Fruit fly (Drosophila melanogaster) Kc167 (cell line): ENCODE measurements around the gene RpS29.

Experiments
- Myc ChIP-seq: fragments of >200 bp; optimal IDR thresholded peaks from 2 replicates; lab custom pipeline; 2017; ENCODE audit warnings: missing external identifiers
- Sin3A ChIP-seq: fragments of >200 bp; optimal IDR thresholded peaks from 2 replicates; lab custom pipeline; 2018; ENCODE audit warnings: missing external identifiers
- h ChIP-seq: fragments of >200 bp; optimal IDR thresholded peaks from 3 replicates; lab custom pipeline; 2018; ENCODE audit warnings: missing external identifiers
- insv ChIP-seq: fragments of >200 bp; optimal IDR thresholded peaks from 3 replicates; lab custom pipeline; 2018; ENCODE audit warnings: missing external identifiers
- psq ChIP-seq: fragments of >200 bp; optimal IDR thresholded peaks from 2 replicates; lab custom pipeline; 2017; ENCODE audit warnings: missing external identifiers
- ttk ChIP-seq: sonication (Bioruptor generic); optimal IDR thresholded peaks from 2 replicates; lab custom pipeline; 2017; ENCODE audit warnings: missing external identifiers

- TF ChIP-seq Sin3A (lab: Kevin White, UChicago): no peak
- TF ChIP-seq Myc (lab: Kevin White, UChicago): no peak
- no peak for TF ChIP-seq psq (lab: Kevin White, UChicago)
- no peak for TF ChIP-seq ttk (lab: Kevin White, UChicago)
- no peak for TF ChIP-seq h
- TF ChIP-seq insv: no peak
Measured at dm6 chr3R:9777941-9778360, at the start of gene RpS29.
